Worm (Caenorhabditis elegans) whole organism, midembryonic: ENCODE data around the gene F38A1.15.

ENCODE experiments used
- T22C8.4 ChIP-seq: fragments of 200-800 bp; sonication (Bioruptor generic); IDR thresholded peaks from 2 replicates; pipeline ENCODE4 v1.3.6; 2022; ENCODE audit warnings: missing genetic modification characterization, missing compliant biosample characterization
- cog-1 ChIP-seq: sonication (generic microtip); optimal IDR thresholded peaks from 2 replicates; lab custom pipeline; 2016; ENCODE audit warnings: missing genetic modification characterization, missing compliant biosample characterization
- flt-1 ChIP-seq: fragments of 200-800 bp; sonication (Bioruptor generic); IDR thresholded peaks from 2 replicates; pipeline ENCODE4 v1.3.6; 2022; ENCODE audit warnings: missing genetic modification characterization, missing compliant biosample characterization
- klf-2 ChIP-seq: fragments of 200-800 bp; sonication (Bioruptor generic); conservative IDR thresholded peaks from 2 replicates; pipeline ENCODE4 v1.3.6; 2022; ENCODE audit warnings: missing genetic modification reagents, missing genetic modification characterization, missing compliant biosample characterization
- med-1 ChIP-seq: sonication (generic microtip); optimal IDR thresholded peaks from 2 replicates; lab custom pipeline; 2017; ENCODE audit warnings: missing genetic modification characterization, mild to moderate bottlenecking, missing compliant biosample characterization, antibody characterized with exemption, missing genetic modification reagents; ENCODE audit not compliant: insufficient read depth
- ref-1 ChIP-seq: fragments of 200-800 bp; sonication (Bioruptor generic); conservative IDR thresholded peaks from 2 replicates; pipeline ENCODE4 v1.3.6; 2022; ENCODE audit warnings: missing genetic modification reagents, missing genetic modification characterization, missing compliant biosample characterization
- tab-1 ChIP-seq: fragments of 200-800 bp; sonication (Bioruptor generic); IDR thresholded peaks from 2 replicates; pipeline ENCODE4 v1.3.6; 2022; ENCODE audit warnings: missing genetic modification characterization, missing compliant biosample characterization
- ztf-23 ChIP-seq: fragments of 200-800 bp; sonication (Bioruptor generic); IDR thresholded peaks from 2 replicates; pipeline ENCODE4 v1.3.6; 2022; ENCODE audit warnings: missing genetic modification reagents, missing genetic modification characterization, missing compliant biosample characterization
- ztf-29 ChIP-seq: fragments of 200-800 bp; sonication (Bioruptor generic); IDR thresholded peaks from 2 replicates; pipeline ENCODE4 v1.3.6; 2022; ENCODE audit warnings: missing genetic modification reagents, missing genetic modification characterization, missing compliant biosample characterization

ce11 chrIV:1266724-1267123, 23.5 kb upstream of the F38A1.15 start, which contains the start of gene clec-170:
- TF ChIP-seq med-1 (GFP tag; lab: Kevin White, UChicago) (no peak), T22C8.4 (GFP tag; lab: Robert Waterston, UW) (no peak), ztf-29 (no peak), flt-1 (GFP tag; lab: Robert Waterston, UW) (no peak), klf-2 (GFP tag; lab: Robert Waterston, UW) (no peak), ztf-23 (GFP tag; lab: Robert Waterston, UW) (no peak), tab-1 (GFP tag; lab: Robert Waterston, UW) (no peak), cog-1 (tag; lab: Kevin White, UChicago) (no peak), ref-1 (GFP tag; lab: Robert Waterston, UW) (no peak)
